Fruit fly (Drosophila melanogaster) whole organism, embryonic: ENCODE measurements around the gene GNBP2.

ENCODE experiments used
- Asciz ChIP-seq: fragments of 200-800 bp; sonication (Bioruptor generic); optimal IDR thresholded peaks from 2 replicates; lab custom pipeline; 2017; ENCODE audit warnings: missing biosample characterization, mild to moderate bottlenecking, missing genetic modification characterization, missing genetic modification reagents
- B-H1 ChIP-seq: fragments of 200-800 bp; sonication (Bioruptor generic); IDR thresholded peaks from 3 replicates; pipeline ENCODE4 v1.3.6; 2022; ENCODE audit warnings: missing biosample characterization, missing genetic modification characterization
- CG11695 ChIP-seq: fragments of 200-800 bp; sonication (Bioruptor generic); IDR thresholded peaks from 3 replicates; pipeline ENCODE4 v1.3.6; 2022; ENCODE audit warnings: missing biosample characterization, missing genetic modification characterization
- CG15514 ChIP-seq: fragments of 200-800 bp; sonication (Bioruptor generic); optimal IDR thresholded peaks from 3 replicates; lab custom pipeline; 2017; ENCODE audit warnings: missing biosample characterization, missing genetic modification characterization, mild to moderate bottlenecking, moderate library complexity, missing genetic modification reagents
- CG1602 ChIP-seq: fragments of 200-800 bp; sonication (Bioruptor generic); optimal IDR thresholded peaks from 3 replicates; lab custom pipeline; 2016; ENCODE audit warnings: missing biosample characterization, missing genetic modification characterization
- CG17385 ChIP-seq: fragments of 200-800 bp; sonication (Bioruptor generic); optimal IDR thresholded peaks from 3 replicates; lab custom pipeline; 2018; ENCODE audit warnings: missing biosample characterization, mild to moderate bottlenecking, missing genetic modification characterization
- CG18599 ChIP-seq: fragments of 200-800 bp; sonication (Bioruptor generic); optimal IDR thresholded peaks from 3 replicates; lab custom pipeline; 2017; ENCODE audit warnings: missing biosample characterization, missing genetic modification characterization, mild to moderate bottlenecking, moderate library complexity, missing genetic modification reagents
- CG33557 ChIP-seq: fragments of 200-800 bp; sonication (Bioruptor generic); optimal IDR thresholded peaks from 2 replicates; lab custom pipeline; 2019; ENCODE audit warnings: missing biosample characterization, mild to moderate bottlenecking, missing genetic modification characterization, moderate library complexity
- CG3847 ChIP-seq: fragments of 200-800 bp; sonication (Bioruptor generic); IDR thresholded peaks from 2 replicates; pipeline ENCODE4 v1.3.6; 2022; ENCODE audit warnings: missing biosample characterization, missing genetic modification characterization
- CG4617 ChIP-seq: fragments of 200-800 bp; sonication (Bioruptor generic); optimal IDR thresholded peaks from 3 replicates; lab custom pipeline; 2016; ENCODE audit warnings: missing biosample characterization, missing genetic modification characterization, borderline replicate concordance
- CG6683 ChIP-seq: fragments of 200-800 bp; sonication (Bioruptor generic); optimal IDR thresholded peaks from 2 replicates; lab custom pipeline; 2017; ENCODE audit warnings: missing biosample characterization, mild to moderate bottlenecking, missing genetic modification characterization, missing genetic modification reagents
- CG6689 ChIP-seq: fragments of 200-800 bp; sonication (Bioruptor generic); IDR thresholded peaks from 2 replicates; pipeline ENCODE4 v1.3.6; 2022; ENCODE audit warnings: missing biosample characterization, missing genetic modification characterization
- CG8281 ChIP-seq: fragments of 200-800 bp; sonication (Bioruptor generic); optimal IDR thresholded peaks from 2 replicates; lab custom pipeline; 2018; ENCODE audit warnings: missing biosample characterization, mild to moderate bottlenecking, missing genetic modification characterization, moderate library complexity
- CG8388 ChIP-seq: fragments of 200-800 bp; sonication (Bioruptor generic); optimal IDR thresholded peaks from 2 replicates; lab custom pipeline; 2019; ENCODE audit warnings: missing biosample characterization, mild to moderate bottlenecking, missing genetic modification characterization, moderate library complexity
- CG9437 ChIP-seq: fragments of 200-800 bp; sonication (Bioruptor generic); optimal IDR thresholded peaks from 2 replicates; lab custom pipeline; 2018; ENCODE audit warnings: missing biosample characterization, mild to moderate bottlenecking, missing genetic modification characterization
- Doc2 ChIP-seq: fragments of 200-800 bp; sonication (Bioruptor generic); IDR thresholded peaks from 2 replicates; pipeline ENCODE4 v1.3.6; 2022; ENCODE audit warnings: missing biosample characterization, missing genetic modification characterization
- Ets65A ChIP-seq: fragments of 200-800 bp; sonication (Bioruptor generic); peaks from one replicate; lab custom pipeline; 2016; ENCODE audit warnings: missing biosample characterization, missing genetic modification characterization
- Fer1 ChIP-seq: fragments of 200-800 bp; sonication (Bioruptor generic); optimal IDR thresholded peaks from 2 replicates; lab custom pipeline; 2017; ENCODE audit warnings: missing biosample characterization, mild to moderate bottlenecking, missing genetic modification characterization
- Gug ChIP-seq: fragments of 200-800 bp; sonication (Bioruptor generic); IDR thresholded peaks from 4 replicates; pipeline ENCODE4 v1.3.6; 2022; ENCODE audit warnings: missing biosample characterization, missing genetic modification characterization
- H2.0 ChIP-seq: fragments of 200-800 bp; sonication (Bioruptor generic); IDR thresholded peaks from 2 replicates; pipeline ENCODE4 v1.3.6; 2022; ENCODE audit warnings: missing biosample characterization, missing genetic modification characterization
- HHEX ChIP-seq: fragments of 200-800 bp; sonication (Bioruptor generic); optimal IDR thresholded peaks from 3 replicates; lab custom pipeline; 2017; ENCODE audit warnings: missing biosample characterization, mild to moderate bottlenecking, missing genetic modification characterization, missing genetic modification reagents
- Hmr ChIP-seq: fragments of 200-800 bp; sonication (Bioruptor generic); optimal IDR thresholded peaks from 3 replicates; lab custom pipeline; 2017; ENCODE audit warnings: mild to moderate bottlenecking, missing biosample characterization, missing genetic modification reagents, missing genetic modification characterization
- Hr3 ChIP-seq: fragments of 200-800 bp; sonication (Bioruptor generic); optimal IDR thresholded peaks from 3 replicates; lab custom pipeline; 2016; ENCODE audit warnings: missing biosample characterization, missing genetic modification characterization
- Max ChIP-seq: fragments of 200-800 bp; sonication (Bioruptor generic); optimal IDR thresholded peaks from 2 replicates; lab custom pipeline; 2016; ENCODE audit warnings: missing biosample characterization, mild to moderate bottlenecking, missing genetic modification characterization
- Neu2 ChIP-seq: fragments of 200-800 bp; sonication (Bioruptor generic); optimal IDR thresholded peaks from 3 replicates; lab custom pipeline; 2016; ENCODE audit warnings: missing biosample characterization, missing genetic modification characterization, borderline replicate concordance
- Nf-YC ChIP-seq: fragments of 200-800 bp; optimal IDR thresholded peaks from 3 replicates; lab custom pipeline; 2019; ENCODE audit warnings: missing biosample characterization, mild to moderate bottlenecking, missing genetic modification characterization, moderate library complexity
- Optix ChIP-seq: fragments of 200-800 bp; sonication (Bioruptor generic); IDR thresholded peaks from 3 replicates; pipeline ENCODE4 v1.3.6; 2022; ENCODE audit warnings: missing biosample characterization, missing genetic modification characterization
- PHDP ChIP-seq: fragments of 200-800 bp; sonication (Bioruptor generic); optimal IDR thresholded peaks from 3 replicates; lab custom pipeline; 2018; ENCODE audit warnings: missing biosample characterization, mild to moderate bottlenecking, missing genetic modification characterization, moderate library complexity
- Ptx1 ChIP-seq: fragments of 200-800 bp; sonication (Bioruptor generic); IDR thresholded peaks from 2 replicates; pipeline ENCODE4 v1.3.6; 2022; ENCODE audit warnings: missing biosample characterization, missing genetic modification characterization
- Stat92E ChIP-seq, 3 experiments: fragments of >200 bp in 2 of 3; fragments of 200-800 bp in 1 of 3; sonication (Bioruptor generic) in 1 of 3; optimal IDR thresholded peaks; 2 replicates each; lab custom pipeline; 2017 to 2019; ENCODE audit warnings: missing biosample characterization in 3 of 3, missing genetic modification characterization in 3 of 3, mild to moderate bottlenecking in 1 of 3, moderate library complexity in 1 of 3
- Taf1 ChIP-seq: fragments of 200-800 bp; sonication (Bioruptor generic); IDR thresholded peaks from 2 replicates; pipeline ENCODE4 v1.3.6; 2022; ENCODE audit warnings: missing biosample characterization, missing genetic modification characterization
- az2 ChIP-seq: fragments of 200-800 bp; sonication (Bioruptor generic); optimal IDR thresholded peaks from 3 replicates; lab custom pipeline; 2016; ENCODE audit warnings: missing biosample characterization, missing genetic modification characterization
- bsh ChIP-seq, 2 experiments: fragments of 200-800 bp; sonication (Bioruptor generic); optimal IDR thresholded peaks; 2 replicates each; lab custom pipeline; 2017 to 2018; ENCODE audit warnings: mild to moderate bottlenecking in 2 of 2, missing biosample characterization in 2 of 2, missing genetic modification characterization in 2 of 2, moderate library complexity in 1 of 2
- cato ChIP-seq: fragments of 200-800 bp; sonication (Bioruptor generic); optimal IDR thresholded peaks from 2 replicates; lab custom pipeline; 2016; ENCODE audit warnings: missing biosample characterization, missing genetic modification characterization, borderline replicate concordance
- corto ChIP-seq: fragments of 200-800 bp; sonication (Bioruptor generic); optimal IDR thresholded peaks from 2 replicates; lab custom pipeline; 2016; ENCODE audit warnings: missing biosample characterization, mild to moderate bottlenecking, missing genetic modification characterization, moderate library complexity
- danr ChIP-seq: fragments of 200-800 bp; sonication (Bioruptor generic); IDR thresholded peaks from 2 replicates; pipeline ENCODE4 v1.3.6; 2022; ENCODE audit warnings: missing biosample characterization, missing genetic modification characterization
- dpn ChIP-seq, 2 experiments: fragments of 200-800 bp; sonication (Bioruptor generic); optimal IDR thresholded peaks; 3 replicates each; lab custom pipeline; 2016; ENCODE audit warnings: missing biosample characterization in 2 of 2, missing genetic modification characterization in 2 of 2
- her ChIP-seq: fragments of 200-800 bp; sonication (Bioruptor generic); optimal IDR thresholded peaks from 2 replicates; lab custom pipeline; 2016; ENCODE audit warnings: missing biosample characterization, missing genetic modification characterization
- hkb ChIP-seq, 2 experiments: fragments of 200-800 bp in 1 of 2; fragments of >200 bp in 1 of 2; sonication (Bioruptor generic) in 1 of 2; IDR thresholded peaks in 1 of 2; optimal IDR thresholded peaks in 1 of 2; 2 replicates each; pipeline versions ENCODE4 v1.3.6 to Lab custom; 2017 to 2022; ENCODE audit warnings: missing biosample characterization in 1 of 2, missing genetic modification characterization in 1 of 2
- lola ChIP-seq, 3 experiments: fragments of >200 bp in 2 of 3; fragments of 200-800 bp in 1 of 3; sonication (Bioruptor generic) in 1 of 3; optimal IDR thresholded peaks; 2 replicates each; lab custom pipeline; 2017 to 2019; ENCODE audit warnings: missing biosample characterization in 3 of 3, missing genetic modification characterization in 3 of 3, mild to moderate bottlenecking in 1 of 3, moderate library complexity in 1 of 3
- peb ChIP-seq: fragments of 200-800 bp; sonication (Bioruptor generic); IDR thresholded peaks from 2 replicates; pipeline ENCODE4 v1.3.6; 2022; ENCODE audit warnings: missing biosample characterization, missing genetic modification characterization
- ranshi ChIP-seq: fragments of 200-800 bp; sonication (Bioruptor generic); IDR thresholded peaks from 2 replicates; pipeline ENCODE4 v1.3.6; 2022; ENCODE audit warnings: missing biosample characterization, missing genetic modification characterization
- rib ChIP-seq: fragments of 200-800 bp; sonication (Bioruptor generic); IDR thresholded peaks from 2 replicates; pipeline ENCODE4 v1.3.6; 2022; ENCODE audit warnings: missing biosample characterization, missing genetic modification characterization
- sens ChIP-seq: fragments of 200-800 bp; sonication (Bioruptor generic); peaks from one replicate; lab custom pipeline; 2016; ENCODE audit warnings: missing biosample characterization, missing genetic modification characterization
- slbo ChIP-seq: fragments of 200-800 bp; sonication (Bioruptor generic); IDR thresholded peaks from 2 replicates; pipeline ENCODE4 v1.3.6; 2022; ENCODE audit warnings: missing biosample characterization, missing genetic modification characterization
- so ChIP-seq: fragments of 200-800 bp; sonication (Bioruptor generic); IDR thresholded peaks from 3 replicates; pipeline ENCODE4 v1.3.6; 2022; ENCODE audit warnings: missing biosample characterization, missing genetic modification characterization
- sug ChIP-seq: fragments of 200-800 bp; optimal IDR thresholded peaks from 2 replicates; lab custom pipeline; 2019; ENCODE audit warnings: missing biosample characterization, mild to moderate bottlenecking, missing genetic modification characterization, moderate library complexity
- unc-4 ChIP-seq: fragments of 200-800 bp; sonication (Bioruptor generic); IDR thresholded peaks from 2 replicates; pipeline ENCODE4 v1.3.6; 2022; ENCODE audit warnings: missing biosample characterization, missing genetic modification characterization; ENCODE audit not compliant: partially characterized antibody

Gene GNBP2

DNA sequence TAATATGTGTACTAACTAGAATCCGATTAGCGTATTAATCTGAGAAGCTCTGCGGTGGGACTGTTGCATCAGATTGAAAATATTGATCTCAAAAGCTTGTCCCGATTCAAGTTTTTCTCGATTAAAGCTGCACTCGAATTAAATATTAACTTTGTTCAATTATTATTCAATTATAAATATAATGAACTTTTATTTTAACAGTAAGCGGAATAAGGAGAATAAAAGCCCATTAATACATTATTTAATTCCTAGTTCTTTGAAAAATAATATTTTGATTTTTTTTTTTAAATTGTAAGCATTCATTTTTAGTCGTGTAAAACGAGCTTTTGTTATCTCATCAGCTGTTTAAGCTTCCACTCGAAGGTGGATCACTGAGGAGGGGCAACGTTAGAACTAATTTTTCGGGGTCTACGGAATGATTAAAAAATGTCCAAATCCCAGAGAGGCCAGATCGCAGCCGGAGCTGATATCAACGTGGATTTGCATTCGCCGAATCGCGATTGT, at the start of gene GNBP2, which contains the start of gene GNBP1 (continued):
- TF ChIP-seq peb (peak; percentile 32; the same call in 1 of the 2 replicates), H2.0 (GFP tag; lab: Robert Waterston, UW) (0 out of 2 replicates have a peak, but pooled peaks have one; percentile 7), CG6689 (peak; percentile 67), CG4617 (GFP tag; lab: Kevin White, UChicago) (no peak), Max (GFP tag; lab: Kevin White, UChicago) (peak; percentile 22), CG17385 (peak; percentile 61), Stat92E (GFP tag; optimal IDR thresholded peaks at IDR 0.05; lab: Kevin White, UChicago) (no peak), CG3847 (GFP tag; lab: Robert Waterston, UW) (peak; percentile 56), Taf1 (GFP tag; lab: Robert Waterston, UW) (0 out of 2 replicates have a peak, but pooled peaks have one; percentile 22), az2 (GFP tag; lab: Kevin White, UChicago) (peak; percentile 19), Asciz (peak; percentile 32), Optix (no peak), B-H1 (GFP tag; lab: Robert Waterston, UW) (peak; percentile 32; the same call in 2 of the 3 replicates), ranshi (GFP tag; lab: Robert Waterston, UW) (peak; percentile 72), cato (no peak), CG1602 (GFP tag; lab: Kevin White, UChicago) (no peak), bsh (GFP tag; optimal IDR thresholded peaks at IDR 0.05; lab: Kevin White, UChicago) (peak in 1 of 2 experiments; percentile 66), CG18599 (GFP tag; lab: Kevin White, UChicago) (peak; percentile 63), HHEX (peak; percentile 55), Gug (GFP tag; lab: Robert Waterston, UW) (0 out of 4 replicates have a peak, but pooled peaks have one; percentile 21), Nf-YC (tag; lab: Kevin White, UChicago) (no peak), CG9437 (GFP tag; lab: Kevin White, UChicago) (peak; percentile 39), Ets65A (peak; percentile 59), CG6683 (GFP tag; lab: Kevin White, UChicago) (peak; percentile 27), Neu2 (no peak), CG8388 (GFP tag; lab: Kevin White, UChicago) (peak; percentile 56), Fer1 (GFP tag; lab: Kevin White, UChicago) (peak; percentile 52), Hmr (GFP tag; lab: Kevin White, UChicago) (peak; percentile 57), dpn (GFP tag; optimal IDR thresholded peaks at IDR 0.05; lab: Kevin White, UChicago) (peak in 1 of 2 experiments; percentile 12), sens (GFP tag; lab: Kevin White, UChicago) (peak; percentile 84), CG33557 (no peak), Ptx1 (GFP tag; lab: Robert Waterston, UW) (peak; percentile 80), Doc2 (GFP tag; lab: Robert Waterston, UW) (no peak), so (0 out of 3 replicates have a peak, but pooled peaks have one; percentile 31), PHDP (peak; percentile 62), CG11695 (GFP tag; lab: Robert Waterston, UW) (peak; percentile 70; the same call in 2 of the 3 replicates), rib (GFP tag; lab: Robert Waterston, UW) (no peak), lola (GFP tag; optimal IDR thresholded peaks at IDR 0.05; lab: Kevin White, UChicago) (peak in 1 of 3 experiments; percentile 20), sug (tag; lab: Kevin White, UChicago) (peak; percentile 23), Hr3 (peak; percentile 15), her (no peak), CG15514 (GFP tag; lab: Kevin White, UChicago) (peak; percentile 40), slbo (peak; percentile 65), danr (GFP tag; lab: Robert Waterston, UW) (peak; percentile 58; the same call in 1 of the 2 replicates), corto (GFP tag; lab: Kevin White, UChicago) (peak; percentile 13), CG8281 (tag; lab: Kevin White, UChicago) (peak; percentile 35), unc-4 (GFP tag; lab: Robert Waterston, UW) (no peak), hkb (optimal IDR thresholded peaks at IDR 0.05; lab: Kevin White, UChicago) (no peak), hkb (GFP tag; IDR thresholded peaks at IDR 0.05; lab: Robert Waterston, UW) (peak; percentile 74)
